Fruit fly (Drosophila melanogaster): Measurements from ENCODE around the gene CG34283.

CG34283 gene

DNA sequence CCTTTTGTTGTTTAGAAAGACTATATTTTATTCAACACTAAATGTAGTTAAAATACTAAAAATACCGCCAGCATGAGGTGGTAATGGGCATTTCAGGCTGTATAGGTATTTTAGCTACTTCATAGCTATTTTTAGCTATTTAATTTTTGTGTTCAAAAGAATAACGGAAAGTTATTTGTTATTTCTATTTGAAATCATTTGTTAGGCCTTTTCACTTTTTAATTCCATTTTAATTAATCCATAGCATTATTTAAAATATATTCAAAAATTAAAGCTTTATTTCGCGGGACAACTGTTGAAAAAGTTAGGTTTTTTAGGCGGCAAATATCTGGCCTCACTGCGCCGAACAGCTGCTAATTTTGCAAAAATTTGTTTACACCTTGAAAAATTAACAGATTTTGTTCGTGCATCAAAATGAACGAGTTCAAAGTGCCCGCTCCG, 44.9 kb downstream of the CG34283 start, which contains the start of the genes dind and CG7706:
TSS of gene dind (minus strand) at position 40 of the 441 bp plus-strand sequence.
TSS of gene CG7706 (plus strand) at position 319 of the 441 bp plus-strand sequence.
- TF ChIP-seq noc (tag; optimal IDR thresholded peaks at IDR 0.05): no peak
